Fruit fly (Drosophila melanogaster) whole organism, embryonic: ENCODE data around the gene solo.

ENCODE experiments used
- Atf-2 ChIP-seq: fragments of 200-800 bp; sonication (Bioruptor generic); optimal IDR thresholded peaks from 2 replicates; lab custom pipeline; 2016; ENCODE audit warnings: missing biosample characterization, missing genetic modification characterization
- CG10274 ChIP-seq: fragments of 200-800 bp; sonication (Bioruptor generic); optimal IDR thresholded peaks from 3 replicates; lab custom pipeline; 2017; ENCODE audit warnings: missing biosample characterization, mild to moderate bottlenecking, missing genetic modification characterization
- CG10462 ChIP-seq: fragments of 200-800 bp; sonication (Bioruptor generic); optimal IDR thresholded peaks from 2 replicates; lab custom pipeline; 2016; ENCODE audit warnings: missing biosample characterization, missing genetic modification characterization
- CG12659 ChIP-seq: fragments of 200-800 bp; sonication (Bioruptor generic); optimal IDR thresholded peaks from 3 replicates; lab custom pipeline; 2017; ENCODE audit warnings: mild to moderate bottlenecking, missing biosample characterization, missing genetic modification reagents, missing genetic modification characterization
- CG14441 ChIP-seq: fragments of 200-800 bp; sonication (Bioruptor generic); IDR thresholded peaks from 2 replicates; pipeline ENCODE4 v1.3.6; 2022; ENCODE audit warnings: missing biosample characterization, missing genetic modification characterization
- CG15073 ChIP-seq: fragments of 200-800 bp; sonication (Bioruptor generic); optimal IDR thresholded peaks from 2 replicates; lab custom pipeline; 2016; ENCODE audit warnings: missing biosample characterization, missing genetic modification characterization
- CG17829 ChIP-seq: fragments of 200-800 bp; optimal IDR thresholded peaks from 2 replicates; lab custom pipeline; 2019; ENCODE audit warnings: missing biosample characterization, mild to moderate bottlenecking, missing genetic modification characterization, moderate library complexity
- CG2889 ChIP-seq: fragments of 200-800 bp; sonication (Bioruptor generic); IDR thresholded peaks from 3 replicates; pipeline ENCODE4 v1.3.6; 2022; ENCODE audit warnings: missing biosample characterization, missing genetic modification characterization
- CG30020 ChIP-seq: fragments of 200-800 bp; optimal IDR thresholded peaks from 2 replicates; lab custom pipeline; 2019; ENCODE audit warnings: missing biosample characterization, mild to moderate bottlenecking, missing genetic modification characterization, moderate library complexity
- CG32772 ChIP-seq: fragments of 200-800 bp; sonication (Bioruptor generic); IDR thresholded peaks from 2 replicates; pipeline ENCODE4 v1.3.6; 2022; ENCODE audit warnings: missing biosample characterization, missing genetic modification characterization
- CG4282 ChIP-seq: fragments of 200-800 bp; sonication (Bioruptor generic); optimal IDR thresholded peaks from 2 replicates; lab custom pipeline; 2016; ENCODE audit warnings: missing biosample characterization, missing genetic modification characterization
- CG4424 ChIP-seq: fragments of 200-800 bp; sonication (Bioruptor generic); optimal IDR thresholded peaks from 3 replicates; lab custom pipeline; 2016; ENCODE audit warnings: missing biosample characterization, missing genetic modification characterization
- CG4617 ChIP-seq: fragments of 200-800 bp; sonication (Bioruptor generic); optimal IDR thresholded peaks from 3 replicates; lab custom pipeline; 2016; ENCODE audit warnings: missing biosample characterization, missing genetic modification characterization, borderline replicate concordance
- CG4854 ChIP-seq: fragments of 200-800 bp; sonication (Bioruptor generic); optimal IDR thresholded peaks from 2 replicates; lab custom pipeline; 2016; ENCODE audit warnings: missing biosample characterization, missing genetic modification characterization, inconsistent platforms
- CG5953 ChIP-seq: fragments of 200-800 bp; sonication (Bioruptor generic); IDR thresholded peaks from 2 replicates; pipeline ENCODE4 v1.3.6; 2022; ENCODE audit warnings: missing biosample characterization, missing genetic modification characterization
- CG6272 ChIP-seq: fragments of 200-800 bp; sonication (Bioruptor generic); IDR thresholded peaks from 2 replicates; pipeline ENCODE4 v1.3.6; 2022; ENCODE audit warnings: missing biosample characterization, missing genetic modification characterization
- CG6683 ChIP-seq: fragments of 200-800 bp; sonication (Bioruptor generic); optimal IDR thresholded peaks from 2 replicates; lab custom pipeline; 2017; ENCODE audit warnings: missing biosample characterization, mild to moderate bottlenecking, missing genetic modification characterization, missing genetic modification reagents
- Deaf1 ChIP-seq: fragments of 200-800 bp; optimal IDR thresholded peaks from 3 replicates; lab custom pipeline; 2019; ENCODE audit warnings: missing biosample characterization, mild to moderate bottlenecking, missing genetic modification characterization, moderate library complexity
- Dp ChIP-seq: fragments of 200-800 bp; sonication (Bioruptor generic); optimal IDR thresholded peaks from 2 replicates; lab custom pipeline; 2018; ENCODE audit warnings: missing biosample characterization, mild to moderate bottlenecking, missing genetic modification characterization, moderate library complexity
- E2f2 ChIP-seq: fragments of 200-800 bp; sonication (Bioruptor generic); IDR thresholded peaks from 2 replicates; pipeline ENCODE4 v1.3.6; 2022; ENCODE audit warnings: missing biosample characterization, missing genetic modification characterization
- H15 ChIP-seq: fragments of 200-800 bp; sonication (Bioruptor generic); IDR thresholded peaks from 3 replicates; pipeline ENCODE4 v1.3.6; 2022; ENCODE audit warnings: missing biosample characterization, missing genetic modification characterization
- HmgZ ChIP-seq: fragments of 200-800 bp; sonication (Bioruptor generic); optimal IDR thresholded peaks from 2 replicates; lab custom pipeline; 2018; ENCODE audit warnings: missing biosample characterization, mild to moderate bottlenecking, missing genetic modification characterization
- Jarid2 ChIP-seq: fragments of 200-800 bp; sonication (Bioruptor generic); optimal IDR thresholded peaks from 3 replicates; lab custom pipeline; 2017; ENCODE audit warnings: mild to moderate bottlenecking, missing biosample characterization, missing genetic modification reagents, missing genetic modification characterization
- Mrtf ChIP-seq: fragments of 200-800 bp; sonication (Bioruptor generic); IDR thresholded peaks from 3 replicates; pipeline ENCODE4 v1.3.6; 2022; ENCODE audit warnings: missing biosample characterization, missing genetic modification characterization
- NFAT ChIP-seq: fragments of 200-800 bp; sonication (Bioruptor generic); IDR thresholded peaks from 2 replicates; pipeline ENCODE4 v1.3.6; 2022; ENCODE audit warnings: missing biosample characterization, missing genetic modification characterization
- PHDP ChIP-seq: fragments of 200-800 bp; sonication (Bioruptor generic); optimal IDR thresholded peaks from 3 replicates; lab custom pipeline; 2018; ENCODE audit warnings: missing biosample characterization, mild to moderate bottlenecking, missing genetic modification characterization, moderate library complexity
- Ptx1 ChIP-seq: fragments of 200-800 bp; sonication (Bioruptor generic); IDR thresholded peaks from 2 replicates; pipeline ENCODE4 v1.3.6; 2022; ENCODE audit warnings: missing biosample characterization, missing genetic modification characterization
- Side ChIP-seq: fragments of 200-800 bp; sonication (Bioruptor generic); optimal IDR thresholded peaks from 2 replicates; lab custom pipeline; 2016; ENCODE audit warnings: missing biosample characterization, missing genetic modification characterization
- Sry-β ChIP-seq: fragments of 200-800 bp; sonication (Bioruptor generic); optimal IDR thresholded peaks from 2 replicates; lab custom pipeline; 2018; ENCODE audit warnings: missing biosample characterization, mild to moderate bottlenecking, missing genetic modification characterization, moderate library complexity
- bbx ChIP-seq: fragments of 200-800 bp; sonication (Bioruptor generic); IDR thresholded peaks from 2 replicates; pipeline ENCODE4 v1.3.6; 2022; ENCODE audit warnings: missing biosample characterization, missing genetic modification characterization; ENCODE audit not compliant: partially characterized antibody
- bowl ChIP-seq: fragments of 200-800 bp; sonication (Bioruptor generic); IDR thresholded peaks from 2 replicates; pipeline ENCODE4 v1.3.6; 2022; ENCODE audit warnings: missing biosample characterization, missing genetic modification characterization
- chinmo ChIP-seq: fragments of 200-800 bp; sonication (Bioruptor generic); IDR thresholded peaks from 4 replicates; pipeline ENCODE4 v1.3.6; 2022; ENCODE audit warnings: missing biosample characterization, missing genetic modification characterization; ENCODE audit not compliant: partially characterized antibody
- chm ChIP-seq: fragments of 200-800 bp; sonication (Bioruptor generic); IDR thresholded peaks from 2 replicates; pipeline ENCODE4 v1.3.6; 2022; ENCODE audit warnings: missing biosample characterization, missing genetic modification characterization
- croc ChIP-seq: fragments of 200-800 bp; sonication (Bioruptor generic); conservative IDR thresholded peaks from 3 replicates; pipeline ENCODE4 v1.3.6; 2022; ENCODE audit warnings: missing biosample characterization, missing genetic modification characterization
- ewg ChIP-seq: fragments of 200-800 bp; sonication (Bioruptor generic); optimal IDR thresholded peaks from 3 replicates; lab custom pipeline; 2017; ENCODE audit warnings: mild to moderate bottlenecking, missing biosample characterization, missing genetic modification reagents, missing genetic modification characterization
- eyg ChIP-seq: fragments of 200-800 bp; sonication (Bioruptor generic); optimal IDR thresholded peaks from 3 replicates; lab custom pipeline; 2016; ENCODE audit warnings: missing biosample characterization, missing genetic modification characterization
- fd3F ChIP-seq: fragments of 200-800 bp; sonication (Bioruptor generic); optimal IDR thresholded peaks from 2 replicates; lab custom pipeline; 2018; ENCODE audit warnings: missing biosample characterization, mild to moderate bottlenecking, missing genetic modification characterization, moderate library complexity
- gem ChIP-seq: fragments of 200-800 bp; sonication (Bioruptor generic); optimal IDR thresholded peaks from 2 replicates; lab custom pipeline; 2019; ENCODE audit warnings: missing biosample characterization, mild to moderate bottlenecking, missing genetic modification characterization, moderate library complexity
- insv ChIP-seq, 2 experiments: fragments of 200-800 bp; sonication (Bioruptor generic); optimal IDR thresholded peaks; 3 replicates each; lab custom pipeline; 2016 to 2018; ENCODE audit warnings: missing biosample characterization in 2 of 2, missing genetic modification characterization in 2 of 2
- jumu ChIP-seq: fragments of 200-800 bp; sonication (Bioruptor generic); optimal IDR thresholded peaks from 3 replicates; lab custom pipeline; 2016; ENCODE audit warnings: missing biosample characterization, missing genetic modification characterization
- kni ChIP-seq: fragments of 200-800 bp; sonication (Bioruptor generic); optimal IDR thresholded peaks from 3 replicates; lab custom pipeline; 2017; ENCODE audit warnings: mild to moderate bottlenecking, missing biosample characterization, missing genetic modification reagents, missing genetic modification characterization
- mld ChIP-seq: fragments of 200-800 bp; sonication (Bioruptor generic); IDR thresholded peaks from 3 replicates; pipeline ENCODE4 v1.3.6; 2022; ENCODE audit warnings: missing biosample characterization, missing genetic modification characterization; ENCODE audit not compliant: partially characterized antibody
- row ChIP-seq: fragments of 200-800 bp; sonication (Bioruptor generic); IDR thresholded peaks from 3 replicates; pipeline ENCODE4 v1.3.6; 2022; ENCODE audit warnings: missing biosample characterization, missing genetic modification characterization
- seq ChIP-seq: fragments of 200-800 bp; sonication (Bioruptor generic); IDR thresholded peaks from 2 replicates; pipeline ENCODE4 v1.3.6; 2022; ENCODE audit warnings: missing biosample characterization, missing genetic modification characterization
- sim ChIP-seq: fragments of 200-800 bp; sonication (Bioruptor generic); IDR thresholded peaks from 2 replicates; pipeline ENCODE4 v1.3.6; 2022; ENCODE audit warnings: missing biosample characterization, missing genetic modification characterization
- so ChIP-seq: fragments of 200-800 bp; sonication (Bioruptor generic); IDR thresholded peaks from 3 replicates; pipeline ENCODE4 v1.3.6; 2022; ENCODE audit warnings: missing biosample characterization, missing genetic modification characterization
- tll ChIP-seq, 2 experiments: fragments of 200-800 bp in 1 of 2; fragments of >200 bp in 1 of 2; sonication (Bioruptor generic) in 1 of 2; optimal IDR thresholded peaks; 2 replicates each; lab custom pipeline; 2017 to 2019; ENCODE audit warnings: missing biosample characterization in 2 of 2, missing genetic modification characterization in 2 of 2, mild to moderate bottlenecking in 1 of 2, moderate library complexity in 1 of 2
- tna ChIP-seq: fragments of 200-800 bp; sonication (Bioruptor generic); IDR thresholded peaks from 2 replicates; pipeline ENCODE4 v1.3.6; 2022; ENCODE audit warnings: missing biosample characterization, missing genetic modification characterization; ENCODE audit not compliant: partially characterized antibody
- twi ChIP-seq: fragments of 200-800 bp; optimal IDR thresholded peaks from 2 replicates; lab custom pipeline; 2019; ENCODE audit warnings: missing biosample characterization, mild to moderate bottlenecking, missing genetic modification characterization, moderate library complexity
- unpg ChIP-seq: fragments of 200-800 bp; sonication (Bioruptor generic); optimal IDR thresholded peaks from 3 replicates; lab custom pipeline; 2018; ENCODE audit warnings: missing biosample characterization, mild to moderate bottlenecking, missing genetic modification characterization, moderate library complexity
- vnd ChIP-seq: fragments of 200-800 bp; sonication (Bioruptor generic); IDR thresholded peaks from 3 replicates; pipeline ENCODE4 v1.3.6; 2022; ENCODE audit warnings: missing biosample characterization, missing genetic modification characterization; ENCODE audit not compliant: partially characterized antibody

Gene solo

dm6 chr2L:15067832-15068231 lies 6.4 kb downstream of the solo start (continued):
- peak; percentile 15 for TF ChIP-seq gem (tag; lab: Kevin White, UChicago)
- no peak for TF ChIP-seq eyg (GFP tag; lab: Kevin White, UChicago)
- TF ChIP-seq row (GFP tag; lab: Robert Waterston, UW) = peak; percentile 75
- TF ChIP-seq H15 (GFP tag; lab: Robert Waterston, UW) = no peak
- peak; percentile 79 for TF ChIP-seq CG17829 (tag; lab: Kevin White, UChicago)
- TF ChIP-seq unpg = peak; percentile 28
- no peak for TF ChIP-seq Ptx1 (GFP tag; lab: Robert Waterston, UW)
- no peak for TF ChIP-seq Atf-2
- TF ChIP-seq insv (GFP tag; optimal IDR thresholded peaks at IDR 0.05; lab: Kevin White, UChicago) = peak in 1 of 2 experiments; percentile 69
- TF ChIP-seq vnd (GFP tag; lab: Robert Waterston, UW) = peak; percentile 48; the same call in 2 of the 3 replicates
- no peak for TF ChIP-seq PHDP (tag; lab: Kevin White, UChicago)
- peak; percentile 100 for TF ChIP-seq E2f2 (GFP tag; lab: Robert Waterston, UW)
- no peak for TF ChIP-seq sim (GFP tag; lab: Robert Waterston, UW)
- peak; percentile 21 for TF ChIP-seq CG4854 (GFP tag; lab: Kevin White, UChicago)
- TF ChIP-seq HmgZ (tag; lab: Kevin White, UChicago) = peak; percentile 97
- TF ChIP-seq CG15073 (GFP tag; lab: Kevin White, UChicago) = no peak
- TF ChIP-seq NFAT = no peak
- TF ChIP-seq CG30020 (tag; lab: Kevin White, UChicago) = peak; percentile 39
- peak; percentile 47 for TF ChIP-seq Deaf1
- TF ChIP-seq CG6683 (GFP tag; lab: Kevin White, UChicago) = peak; percentile 19
- TF ChIP-seq CG4282 (GFP tag; lab: Kevin White, UChicago) = no peak
- TF ChIP-seq bowl (GFP tag; lab: Robert Waterston, UW) = no peak
- no peak for TF ChIP-seq CG5953 (GFP tag; lab: Robert Waterston, UW)
- no peak for TF ChIP-seq CG32772
- peak; percentile 33 for TF ChIP-seq CG4617
- peak; percentile 65; the same call in 2 of the 4 replicates for TF ChIP-seq chinmo (GFP tag; lab: Robert Waterston, UW)
- TF ChIP-seq tna (GFP tag; lab: Robert Waterston, UW) = peak; percentile 64
- TF ChIP-seq CG12659 = peak; percentile 83
- peak; percentile 60 for TF ChIP-seq jumu (GFP tag; lab: Kevin White, UChicago)
- peak; percentile 22 for TF ChIP-seq Side (GFP tag; lab: Kevin White, UChicago)
- TF ChIP-seq tll (GFP tag; optimal IDR thresholded peaks at IDR 0.05; lab: Kevin White, UChicago) = no peak
- no peak for TF ChIP-seq CG2889 (GFP tag; lab: Robert Waterston, UW)
- no peak for TF ChIP-seq CG10274 (GFP tag; lab: Kevin White, UChicago)
- TF ChIP-seq Jarid2 (GFP tag; lab: Kevin White, UChicago) = no peak
- TF ChIP-seq CG14441 (GFP tag; lab: Robert Waterston, UW) = no peak
- TF ChIP-seq croc = no peak
- TF ChIP-seq Mrtf (GFP tag; lab: Robert Waterston, UW) = no peak
- TF ChIP-seq kni (GFP tag; lab: Kevin White, UChicago) = peak; percentile 58
- TF ChIP-seq CG6272 (GFP tag; lab: Robert Waterston, UW) = no peak
- peak; percentile 76 for TF ChIP-seq mld (GFP tag; lab: Robert Waterston, UW)
- no peak for TF ChIP-seq CG10462 (GFP tag; lab: Kevin White, UChicago)
- TF ChIP-seq chm (GFP tag; lab: Robert Waterston, UW) = peak; percentile 76; the same call in 1 of the 2 replicates
- peak; percentile 100 for TF ChIP-seq Dp (GFP tag; lab: Kevin White, UChicago)
- TF ChIP-seq CG4424 (GFP tag; lab: Kevin White, UChicago) = peak; percentile 5
- no peak for TF ChIP-seq fd3F (GFP tag; lab: Kevin White, UChicago)
- TF ChIP-seq twi (tag; lab: Kevin White, UChicago) = peak; percentile 98
- peak; percentile 31 for TF ChIP-seq ewg (GFP tag; lab: Kevin White, UChicago)
- TF ChIP-seq seq (GFP tag; lab: Robert Waterston, UW) = no peak
- TF ChIP-seq Sry-β (GFP tag; lab: Kevin White, UChicago) = peak; percentile 9
- TF ChIP-seq bbx (GFP tag; lab: Robert Waterston, UW) = peak; percentile 87
- TF ChIP-seq so (GFP tag; lab: Robert Waterston, UW) = peak; percentile 56; the same call in 2 of the 3 replicates
